Worm (Caenorhabditis elegans) whole organism, young adult: ENCODE results near the gene ceeh-1.
A peak's percentile ranks its signal among the peaks of the same experiment; 100 is the strongest.

Experiments used
- B0019.2 ChIP-seq: fragments of 200-800 bp; sonication (Bioruptor generic); conservative IDR thresholded peaks from 2 replicates; pipeline ENCODE4 v1.3.6; 2022; ENCODE audit warnings: missing genetic modification reagents, missing genetic modification characterization, missing compliant biosample characterization
- B0261.1 ChIP-seq: sonication (generic microtip); optimal IDR thresholded peaks from 2 replicates; lab custom pipeline; 2016; ENCODE audit warnings: mild to moderate bottlenecking, missing genetic modification characterization, moderate library complexity, missing compliant biosample characterization
- B0336.3 ChIP-seq: fragments of 200-800 bp; sonication (Bioruptor generic); IDR thresholded peaks from 2 replicates; pipeline ENCODE4 v1.3.6; 2022; ENCODE audit warnings: missing genetic modification characterization, missing compliant biosample characterization
- C17E4.6 ChIP-seq: fragments of 200-800 bp; sonication (Bioruptor generic); IDR thresholded peaks from 2 replicates; pipeline ENCODE4 v1.3.6; 2022; ENCODE audit warnings: missing genetic modification reagents, missing genetic modification characterization, missing compliant biosample characterization
- D2030.7 ChIP-seq: fragments of 200-800 bp; sonication (Bioruptor generic); IDR thresholded peaks from 2 replicates; pipeline ENCODE4 v1.3.6; 2022; ENCODE audit warnings: missing genetic modification reagents, missing genetic modification characterization, missing compliant biosample characterization
- F22D6.2 ChIP-seq: sonication (generic microtip); optimal IDR thresholded peaks from 2 replicates; lab custom pipeline; 2016; ENCODE audit warnings: mild to moderate bottlenecking, missing genetic modification characterization, missing compliant biosample characterization
- F37B4.10 ChIP-seq: fragments of 200-800 bp; sonication (Bioruptor generic); IDR thresholded peaks from 2 replicates; pipeline ENCODE4 v1.3.6; 2022; ENCODE audit warnings: missing genetic modification characterization, missing compliant biosample characterization
- F49E8.2 ChIP-seq: sonication (generic microtip); optimal IDR thresholded peaks from 3 replicates; lab custom pipeline; 2017; ENCODE audit warnings: missing genetic modification characterization, mild to moderate bottlenecking, missing compliant biosample characterization, antibody characterized with exemption, moderate library complexity; ENCODE audit not compliant: insufficient read depth
- Y53F4B.3 ChIP-seq: fragments of 200-800 bp; sonication (Bioruptor generic); IDR thresholded peaks from 2 replicates; pipeline ENCODE4 v1.3.6; 2022; ENCODE audit warnings: missing genetic modification reagents, missing genetic modification characterization, missing compliant biosample characterization
- Y53G8AR.9 ChIP-seq: fragments of 200-800 bp; sonication (Bioruptor generic); conservative IDR thresholded peaks from 2 replicates; pipeline ENCODE4 v1.3.6; 2022; ENCODE audit warnings: missing genetic modification reagents, missing genetic modification characterization, missing compliant biosample characterization
- Y56A3A.18 ChIP-seq: fragments of 200-800 bp; sonication (Bioruptor generic); IDR thresholded peaks from 2 replicates; pipeline ENCODE4 v1.3.6; 2022; ENCODE audit warnings: missing genetic modification reagents, missing genetic modification characterization, missing compliant biosample characterization
- Y95B8A.8 ChIP-seq: fragments of 200-800 bp; sonication (Bioruptor generic); IDR thresholded peaks from 2 replicates; pipeline ENCODE4 v1.3.6; 2022; ENCODE audit warnings: missing genetic modification reagents, missing genetic modification characterization, missing compliant biosample characterization
- atf-7 ChIP-seq: sonication (generic microtip); optimal IDR thresholded peaks from 2 replicates; lab custom pipeline; 2017; ENCODE audit warnings: mild to moderate bottlenecking, missing genetic modification characterization, missing compliant biosample characterization
- attf-3 ChIP-seq: fragments of 200-800 bp; sonication (Bioruptor generic); conservative IDR thresholded peaks from 2 replicates; pipeline ENCODE4 v1.3.6; 2022; ENCODE audit warnings: missing genetic modification reagents, missing genetic modification characterization, missing compliant biosample characterization
- attf-5 ChIP-seq: fragments of 200-800 bp; sonication (Bioruptor generic); optimal IDR thresholded peaks from 2 replicates; lab custom pipeline; 2018; ENCODE audit warnings: mild to moderate bottlenecking, missing genetic modification characterization, missing compliant biosample characterization
- attf-6 ChIP-seq: fragments of 200-800 bp; sonication (Bioruptor generic); IDR thresholded peaks from 2 replicates; pipeline ENCODE4 v1.3.6; 2022; ENCODE audit warnings: missing genetic modification reagents, missing genetic modification characterization, missing compliant biosample characterization
- bed-1 ChIP-seq: fragments of 200-800 bp; sonication (Bioruptor generic); IDR thresholded peaks from 2 replicates; pipeline ENCODE4 v1.3.6; 2022; ENCODE audit warnings: missing genetic modification reagents, missing genetic modification characterization, missing compliant biosample characterization
- ccch-3 ChIP-seq: fragments of 200-800 bp; sonication (Bioruptor generic); optimal IDR thresholded peaks from 2 replicates; lab custom pipeline; 2018; ENCODE audit warnings: mild to moderate bottlenecking, missing genetic modification characterization, missing compliant biosample characterization
- cebp-2 ChIP-seq: fragments of 200-800 bp; sonication (Bioruptor generic); IDR thresholded peaks from 2 replicates; pipeline ENCODE4 v1.3.6; 2022; ENCODE audit warnings: missing genetic modification characterization, missing compliant biosample characterization
- ceh-40 ChIP-seq: fragments of 200-800 bp; sonication (Bioruptor generic); IDR thresholded peaks from 2 replicates; pipeline ENCODE4 v1.3.6; 2022; ENCODE audit warnings: missing genetic modification characterization, missing compliant biosample characterization
- ceh-91 ChIP-seq: fragments of 200-800 bp; sonication (Bioruptor generic); IDR thresholded peaks from 2 replicates; pipeline ENCODE4 v1.3.6; 2022; ENCODE audit warnings: missing genetic modification reagents, missing genetic modification characterization, missing compliant biosample characterization
- dox-1 ChIP-seq: fragments of 200-800 bp; sonication (Bioruptor generic); IDR thresholded peaks from 2 replicates; pipeline ENCODE4 v1.3.6; 2022; ENCODE audit warnings: missing genetic modification reagents, missing genetic modification characterization, missing compliant biosample characterization
- egl-18 ChIP-seq: fragments of 200-800 bp; sonication (Bioruptor generic); IDR thresholded peaks from 2 replicates; pipeline ENCODE4 v1.3.6; 2022; ENCODE audit warnings: missing genetic modification reagents, missing genetic modification characterization, missing compliant biosample characterization
- ekl-4 ChIP-seq: fragments of 200-800 bp; sonication (Bioruptor generic); IDR thresholded peaks from 2 replicates; pipeline ENCODE4 v1.3.6; 2022; ENCODE audit warnings: missing genetic modification reagents, missing genetic modification characterization, missing compliant biosample characterization
- fkh-3 ChIP-seq: sonication (generic microtip); optimal IDR thresholded peaks from 2 replicates; lab custom pipeline; 2016; ENCODE audit warnings: mild to moderate bottlenecking, missing genetic modification characterization, missing compliant biosample characterization
- hrde-1 ChIP-seq: sonication (generic microtip); optimal IDR thresholded peaks from 2 replicates; lab custom pipeline; 2016; ENCODE audit warnings: missing genetic modification characterization, mild to moderate bottlenecking, missing compliant biosample characterization, moderate library complexity, missing genotype, missing genetic modification reagents, borderline replicate concordance
- hsf-1 ChIP-seq: fragments of 200-800 bp; sonication (Bioruptor generic); IDR thresholded peaks from 2 replicates; pipeline ENCODE4 v1.3.6; 2022; ENCODE audit warnings: missing genetic modification reagents, missing genetic modification characterization, missing compliant biosample characterization
- let-607 ChIP-seq, 2 experiments: fragments of 200-800 bp in 1 of 2; sonication (Bioruptor generic) in 1 of 2; sonication (generic microtip) in 1 of 2; optimal IDR thresholded peaks; 2 replicates each; lab custom pipeline; 2016 to 2018; ENCODE audit warnings: mild to moderate bottlenecking in 2 of 2, missing compliant biosample characterization in 2 of 2, missing genetic modification characterization in 2 of 2, moderate library complexity in 2 of 2, missing genotype in 1 of 2
- lin-54 ChIP-seq: fragments of 200-800 bp; sonication (Bioruptor generic); optimal IDR thresholded peaks from 2 replicates; lab custom pipeline; 2018; ENCODE audit warnings: mild to moderate bottlenecking, missing genetic modification characterization, missing compliant biosample characterization
- lir-1 ChIP-seq: fragments of 200-800 bp; sonication (Bioruptor generic); conservative IDR thresholded peaks from 2 replicates; pipeline ENCODE4 v1.3.6; 2022; ENCODE audit warnings: missing genetic modification reagents, missing genetic modification characterization, missing compliant biosample characterization
- madf-8 ChIP-seq: fragments of 200-800 bp; sonication (Bioruptor generic); conservative IDR thresholded peaks from 2 replicates; pipeline ENCODE4 v1.3.6; 2022; ENCODE audit warnings: missing genetic modification reagents, missing genetic modification characterization, missing compliant biosample characterization
- mcd-1 ChIP-seq: fragments of 200-800 bp; sonication (Bioruptor generic); IDR thresholded peaks from 2 replicates; pipeline ENCODE4 v1.3.6; 2022; ENCODE audit warnings: missing genetic modification reagents, missing genetic modification characterization, missing compliant biosample characterization
- mel-28 ChIP-seq: sonication (generic microtip); optimal IDR thresholded peaks from 2 replicates; lab custom pipeline; 2016; ENCODE audit warnings: borderline replicate concordance, mild to moderate bottlenecking, missing genetic modification characterization, missing compliant biosample characterization
- nfyb-1 ChIP-seq: fragments of 200-800 bp; sonication (Bioruptor generic); IDR thresholded peaks from 2 replicates; pipeline ENCODE4 v1.3.6; 2022; ENCODE audit warnings: missing genetic modification reagents, missing genetic modification characterization, missing compliant biosample characterization
- nhr-80 ChIP-seq: sonication (generic microtip); optimal IDR thresholded peaks from 2 replicates; lab custom pipeline; 2016; ENCODE audit warnings: missing genetic modification characterization, missing compliant biosample characterization
- pbrm-1 ChIP-seq: fragments of 200-800 bp; sonication (Bioruptor generic); IDR thresholded peaks from 2 replicates; pipeline ENCODE4 v1.3.6; 2022; ENCODE audit warnings: missing genetic modification reagents, missing genetic modification characterization, missing compliant biosample characterization
- rpc-1 ChIP-seq, 2 experiments: fragments of 150-350 bp in 1 of 2; sonication (generic microtip) in 1 of 2; optimal IDR thresholded peaks; 2 replicates each; lab custom pipeline; 2014 to 2018; ENCODE audit warnings: missing biosample characterization in 1 of 2, missing genetic modification characterization in 1 of 2, missing genetic modification reagents in 1 of 2, missing genotype in 1 of 2
- sea-2 ChIP-seq: fragments of 200-800 bp; sonication (Bioruptor generic); IDR thresholded peaks from 2 replicates; pipeline ENCODE4 v1.3.6; 2022; ENCODE audit warnings: missing genetic modification characterization, missing compliant biosample characterization
- snpc-3.4 ChIP-seq: sonication (generic microtip); optimal IDR thresholded peaks from 2 replicates; lab custom pipeline; 2017; ENCODE audit warnings: missing genetic modification characterization, mild to moderate bottlenecking, missing compliant biosample characterization, antibody characterized with exemption, moderate library complexity, missing genotype, missing genetic modification reagents
- snpc-4 ChIP-seq, 5 experiments: fragments of 150-350 bp in 1 of 5; sonication (generic microtip) in 4 of 5; optimal IDR thresholded peaks; 2 replicates each; lab custom pipeline; 2014 to 2018; ENCODE audit warnings: missing genetic modification characterization in 5 of 5, missing biosample characterization in 3 of 5, antibody characterized with exemption in 2 of 5, mild to moderate bottlenecking in 2 of 5, missing compliant biosample characterization in 2 of 5, missing genotype in 2 of 5, moderate library complexity in 2 of 5, missing genetic modification reagents in 1 of 5
- sptf-2 ChIP-seq: fragments of 200-800 bp; sonication (Bioruptor generic); optimal IDR thresholded peaks from 2 replicates; lab custom pipeline; 2018; ENCODE audit warnings: mild to moderate bottlenecking, missing genetic modification characterization, missing compliant biosample characterization
- tlf-1 ChIP-seq: fragments of 200-800 bp; sonication (Bioruptor generic); optimal IDR thresholded peaks from 2 replicates; lab custom pipeline; 2018; ENCODE audit warnings: mild to moderate bottlenecking, missing genetic modification characterization, missing compliant biosample characterization
- unc-130 ChIP-seq: sonication (generic microtip); optimal IDR thresholded peaks from 2 replicates; lab custom pipeline; 2016; ENCODE audit warnings: missing genetic modification reagents, missing genetic modification characterization, missing compliant biosample characterization
- zfh-2 ChIP-seq: fragments of 200-800 bp; sonication (Bioruptor generic); conservative IDR thresholded peaks from 2 replicates; pipeline ENCODE4 v1.3.6; 2022; ENCODE audit warnings: missing genetic modification reagents, missing genetic modification characterization, missing compliant biosample characterization
- zim-3 ChIP-seq: sonication (generic microtip); optimal IDR thresholded peaks from 2 replicates; lab custom pipeline; 2017; ENCODE audit warnings: mild to moderate bottlenecking, missing genetic modification characterization, moderate library complexity, missing compliant biosample characterization
- ztf-18 ChIP-seq: sonication (generic microtip); optimal IDR thresholded peaks from 2 replicates; lab custom pipeline; 2016; ENCODE audit warnings: missing genotype, mild to moderate bottlenecking, missing genetic modification characterization, missing compliant biosample characterization

Gene ceeh-1

DNA sequence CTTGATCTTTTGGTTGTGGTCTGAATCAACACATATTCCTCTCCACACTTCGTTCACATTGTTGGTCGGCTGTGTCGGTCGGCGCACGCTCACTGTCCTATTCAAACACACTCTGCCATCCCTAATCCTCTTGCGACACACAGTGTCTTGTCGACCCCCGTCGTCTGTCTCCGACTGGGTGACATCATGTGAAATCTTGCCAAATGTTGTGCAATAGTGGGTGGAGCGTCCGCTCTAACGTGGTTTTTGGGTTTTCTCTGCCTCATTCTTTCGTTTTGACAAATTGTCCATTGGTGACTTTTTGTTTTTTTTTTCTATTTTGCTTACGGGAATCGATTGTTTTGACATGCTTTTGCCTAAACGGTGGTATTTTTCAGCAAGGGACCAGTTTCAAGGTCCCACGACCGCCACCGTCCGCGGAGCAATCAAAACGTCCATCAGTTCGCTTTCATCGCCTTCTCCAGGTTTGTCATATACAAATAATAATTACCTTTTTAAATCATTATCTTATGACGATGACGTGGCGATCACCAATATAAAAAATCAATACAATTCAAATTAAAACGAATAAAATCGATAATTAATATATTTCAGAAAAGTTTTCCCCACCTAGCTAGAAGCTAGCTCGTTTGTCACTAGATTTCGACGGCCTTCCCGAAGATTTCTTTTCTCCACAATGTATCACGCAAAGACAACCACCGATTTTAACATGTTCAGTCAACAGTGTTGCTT, 1.8 kb upstream of the ceeh-1 start (continued):
- TF ChIP-seq attf-6 (GFP tag; lab: Robert Waterston, UW) (no peak), sea-2 (no peak), zim-3 (tag; lab: Kevin White, UChicago) (no peak), F49E8.2 (no peak), ztf-18 (tag; lab: Kevin White, UChicago) (peak; percentile 33), attf-5 (peak; percentile 88), B0336.3 (GFP tag; lab: Robert Waterston, UW) (peak; percentile 61; the same call in 1 of the 2 replicates), zfh-2 (GFP tag; lab: Robert Waterston, UW) (peak; percentile 92), D2030.7 (GFP tag; lab: Robert Waterston, UW) (no peak), let-607 (tag; optimal IDR thresholded peaks at IDR 0.05; lab: Kevin White, UChicago) (peak; percentile 43 to 54), unc-130 (GFP tag; lab: Kevin White, UChicago) (no peak), madf-8 (GFP tag; lab: Robert Waterston, UW) (no peak), B0261.1 (tag; lab: Kevin White, UChicago) (no peak), lir-1 (GFP tag; lab: Robert Waterston, UW) (peak; percentile 17; the same call in 1 of the 2 replicates), hrde-1 (tag; lab: Kevin White, UChicago) (no peak), F37B4.10 (no peak), egl-18 (GFP tag; lab: Robert Waterston, UW) (no peak), F22D6.2 (tag; lab: Kevin White, UChicago) (peak; percentile 81), Y56A3A.18 (GFP tag; lab: Robert Waterston, UW) (no peak), snpc-4 (GFP tag; optimal IDR thresholded peaks at IDR 0.05; lab: Kevin White, UChicago) (no peak), snpc-4 (tag; optimal IDR thresholded peaks at IDR 0.05; lab: Kevin White, UChicago) (peak in 3 of 4 experiments; percentile 16 to 54 (median 53)), lin-54 (peak; percentile 60), fkh-3 (tag; lab: Kevin White, UChicago) (no peak), ccch-3 (GFP tag; lab: Kevin White, UChicago) (no peak), atf-7 (tag; lab: Kevin White, UChicago) (peak; percentile 98), dox-1 (GFP tag; lab: Robert Waterston, UW) (peak; percentile 89), cebp-2 (peak; percentile 93; the same call in 1 of the 2 replicates), ekl-4 (GFP tag; lab: Robert Waterston, UW) (peak; percentile 81), hsf-1 (GFP tag; lab: Robert Waterston, UW) (0 out of 2 replicates have a peak, but pooled peaks have one; percentile 37), attf-3 (GFP tag; lab: Robert Waterston, UW) (peak; percentile 47; the same call in 1 of the 2 replicates), tlf-1 (GFP tag; lab: Kevin White, UChicago) (peak; percentile 87), nhr-80 (peak; percentile 95), nfyb-1 (GFP tag; lab: Robert Waterston, UW) (peak; percentile 84), bed-1 (GFP tag; lab: Robert Waterston, UW) (no peak), ceh-91 (GFP tag; lab: Robert Waterston, UW) (no peak), pbrm-1 (GFP tag; lab: Robert Waterston, UW) (peak; percentile 86), Y53F4B.3 (GFP tag; lab: Robert Waterston, UW) (no peak), snpc-3.4 (tag; lab: Kevin White, UChicago) (no peak), sptf-2 (GFP tag; lab: Kevin White, UChicago) (no peak), mel-28 (tag; lab: Kevin White, UChicago) (no peak), ceh-40 (GFP tag; lab: Robert Waterston, UW) (no peak), B0019.2 (no peak), mcd-1 (GFP tag; lab: Robert Waterston, UW) (peak; percentile 73), Y53G8AR.9 (no peak; the same call in 1 of the 2 replicates), rpc-1 (optimal IDR thresholded peaks at IDR 0.05; lab: Kevin White, UChicago) (no peak), rpc-1 (tag; optimal IDR thresholded peaks at IDR 0.05; lab: Kevin White, UChicago) (no peak), C17E4.6 (GFP tag; lab: Robert Waterston, UW) (no peak), Y95B8A.8 (no peak)
